Worm (Caenorhabditis elegans) whole organism, young adult: ENCODE results near the gene gakh-1.

ENCODE experiments used
- B0035.1 ChIP-seq: sonication (generic microtip); optimal IDR thresholded peaks from 2 replicates; lab custom pipeline; 2016; ENCODE audit warnings: missing genetic modification characterization, mild to moderate bottlenecking, missing compliant biosample characterization, missing genotype, missing genetic modification reagents
- D2030.7 ChIP-seq: fragments of 200-800 bp; sonication (Bioruptor generic); IDR thresholded peaks from 2 replicates; pipeline ENCODE4 v1.3.6; 2022; ENCODE audit warnings: missing genetic modification reagents, missing genetic modification characterization, missing compliant biosample characterization
- F10E7.11 ChIP-seq: sonication (generic microtip); optimal IDR thresholded peaks from 2 replicates; lab custom pipeline; 2017; ENCODE audit warnings: mild to moderate bottlenecking, missing genetic modification characterization, moderate library complexity, missing compliant biosample characterization
- F22D6.2 ChIP-seq: sonication (generic microtip); optimal IDR thresholded peaks from 2 replicates; lab custom pipeline; 2016; ENCODE audit warnings: mild to moderate bottlenecking, missing genetic modification characterization, missing compliant biosample characterization
- F33H1.4 ChIP-seq: fragments of 200-800 bp; sonication (Bioruptor generic); IDR thresholded peaks from 2 replicates; pipeline ENCODE4 v1.3.6; 2022; ENCODE audit warnings: missing genetic modification reagents, missing genetic modification characterization, missing compliant biosample characterization
- F57C9.4 ChIP-seq: sonication (generic microtip); optimal IDR thresholded peaks from 2 replicates; lab custom pipeline; 2017; ENCODE audit warnings: mild to moderate bottlenecking, missing genetic modification characterization, missing compliant biosample characterization
- K11D2.4 ChIP-seq: fragments of 200-800 bp; sonication (Bioruptor generic); IDR thresholded peaks from 2 replicates; pipeline ENCODE4 v1.3.6; 2022; ENCODE audit warnings: missing genetic modification reagents, missing genetic modification characterization, missing compliant biosample characterization
- T07F8.4 ChIP-seq: sonication (generic microtip); optimal IDR thresholded peaks from 2 replicates; lab custom pipeline; 2016; ENCODE audit warnings: mild to moderate bottlenecking, missing genetic modification characterization, moderate library complexity, missing compliant biosample characterization
- Y56A3A.18 ChIP-seq: fragments of 200-800 bp; sonication (Bioruptor generic); IDR thresholded peaks from 2 replicates; pipeline ENCODE4 v1.3.6; 2022; ENCODE audit warnings: missing genetic modification reagents, missing genetic modification characterization, missing compliant biosample characterization
- ZK185.1 ChIP-seq: sonication (generic microtip); optimal IDR thresholded peaks from 2 replicates; lab custom pipeline; 2016; ENCODE audit warnings: mild to moderate bottlenecking, missing genetic modification characterization, missing compliant biosample characterization; ENCODE audit not compliant: poor library complexity, severe bottlenecking
- aptf-3 ChIP-seq: fragments of 200-800 bp; sonication (Bioruptor generic); IDR thresholded peaks from 2 replicates; pipeline ENCODE4 v1.3.6; 2022; ENCODE audit warnings: missing genetic modification characterization, missing compliant biosample characterization
- athp-1 ChIP-seq: sonication (generic microtip); optimal IDR thresholded peaks from 2 replicates; lab custom pipeline; 2017; ENCODE audit warnings: mild to moderate bottlenecking, missing genetic modification characterization, missing compliant biosample characterization
- bed-1 ChIP-seq: fragments of 200-800 bp; sonication (Bioruptor generic); IDR thresholded peaks from 2 replicates; pipeline ENCODE4 v1.3.6; 2022; ENCODE audit warnings: missing genetic modification reagents, missing genetic modification characterization, missing compliant biosample characterization
- bed-2 ChIP-seq: fragments of 200-800 bp; sonication (Bioruptor generic); IDR thresholded peaks from 2 replicates; pipeline ENCODE4 v1.3.6; 2022; ENCODE audit warnings: missing genetic modification reagents, missing genetic modification characterization, missing compliant biosample characterization
- ccch-3 ChIP-seq: fragments of 200-800 bp; sonication (Bioruptor generic); optimal IDR thresholded peaks from 2 replicates; lab custom pipeline; 2018; ENCODE audit warnings: mild to moderate bottlenecking, missing genetic modification characterization, missing compliant biosample characterization
- cebp-2 ChIP-seq: fragments of 200-800 bp; sonication (Bioruptor generic); IDR thresholded peaks from 2 replicates; pipeline ENCODE4 v1.3.6; 2022; ENCODE audit warnings: missing genetic modification characterization, missing compliant biosample characterization
- ceh-40 ChIP-seq: fragments of 200-800 bp; sonication (Bioruptor generic); IDR thresholded peaks from 2 replicates; pipeline ENCODE4 v1.3.6; 2022; ENCODE audit warnings: missing genetic modification characterization, missing compliant biosample characterization
- ceh-58 ChIP-seq: fragments of 200-800 bp; sonication (Bioruptor generic); IDR thresholded peaks from 2 replicates; pipeline ENCODE4 v1.3.6; 2022; ENCODE audit warnings: missing genetic modification characterization, missing compliant biosample characterization
- dox-1 ChIP-seq: fragments of 200-800 bp; sonication (Bioruptor generic); IDR thresholded peaks from 2 replicates; pipeline ENCODE4 v1.3.6; 2022; ENCODE audit warnings: missing genetic modification reagents, missing genetic modification characterization, missing compliant biosample characterization
- dpl-1 ChIP-seq: fragments of 150-350 bp; optimal IDR thresholded peaks from 2 replicates; lab custom pipeline; 2014; ENCODE audit warnings: missing biosample characterization, missing genetic modification reagents, missing genetic modification characterization
- egl-18 ChIP-seq: fragments of 200-800 bp; sonication (Bioruptor generic); IDR thresholded peaks from 2 replicates; pipeline ENCODE4 v1.3.6; 2022; ENCODE audit warnings: missing genetic modification reagents, missing genetic modification characterization, missing compliant biosample characterization
- egrh-3 ChIP-seq: fragments of 200-800 bp; sonication (Bioruptor generic); IDR thresholded peaks from 2 replicates; pipeline ENCODE4 v1.3.6; 2022; ENCODE audit warnings: missing genetic modification reagents, missing genetic modification characterization, missing compliant biosample characterization
- ekl-4 ChIP-seq: fragments of 200-800 bp; sonication (Bioruptor generic); IDR thresholded peaks from 2 replicates; pipeline ENCODE4 v1.3.6; 2022; ENCODE audit warnings: missing genetic modification reagents, missing genetic modification characterization, missing compliant biosample characterization
- ets-4 ChIP-seq: fragments of 200-800 bp; sonication (Bioruptor generic); optimal IDR thresholded peaks from 2 replicates; lab custom pipeline; 2018; ENCODE audit warnings: mild to moderate bottlenecking, missing genetic modification characterization, missing compliant biosample characterization
- gei-17 ChIP-seq: fragments of 200-800 bp; sonication (Bioruptor generic); optimal IDR thresholded peaks from 2 replicates; lab custom pipeline; 2018; ENCODE audit warnings: mild to moderate bottlenecking, missing genetic modification characterization, missing compliant biosample characterization
- hmg-1.2 ChIP-seq: fragments of 200-800 bp; sonication (Bioruptor generic); IDR thresholded peaks from 2 replicates; pipeline ENCODE4 v1.3.6; 2022; ENCODE audit warnings: missing genetic modification reagents, missing genetic modification characterization, missing compliant biosample characterization
- hmg-20 ChIP-seq: fragments of 200-800 bp; sonication (Bioruptor generic); IDR thresholded peaks from 2 replicates; pipeline ENCODE4 v1.3.6; 2022; ENCODE audit warnings: missing genetic modification reagents, missing genetic modification characterization, missing compliant biosample characterization
- let-607 ChIP-seq, 2 experiments: fragments of 200-800 bp in 1 of 2; sonication (Bioruptor generic) in 1 of 2; sonication (generic microtip) in 1 of 2; optimal IDR thresholded peaks; 2 replicates each; lab custom pipeline; 2016 to 2018; ENCODE audit warnings: mild to moderate bottlenecking in 2 of 2, missing compliant biosample characterization in 2 of 2, missing genetic modification characterization in 2 of 2, moderate library complexity in 2 of 2, missing genotype in 1 of 2
- nfya-1 ChIP-seq: sonication (generic microtip); optimal IDR thresholded peaks from 2 replicates; lab custom pipeline; 2017; ENCODE audit warnings: antibody characterized with exemption, missing compliant biosample characterization, missing genetic modification characterization, borderline replicate concordance; ENCODE audit not compliant: insufficient read depth
- nhr-120 ChIP-seq: fragments of 200-800 bp; sonication (Bioruptor generic); IDR thresholded peaks from 2 replicates; pipeline ENCODE4 v1.3.6; 2022; ENCODE audit warnings: missing genetic modification characterization, missing compliant biosample characterization
- nhr-80 ChIP-seq: sonication (generic microtip); optimal IDR thresholded peaks from 2 replicates; lab custom pipeline; 2016; ENCODE audit warnings: missing genetic modification characterization, missing compliant biosample characterization
- pbrm-1 ChIP-seq: fragments of 200-800 bp; sonication (Bioruptor generic); IDR thresholded peaks from 2 replicates; pipeline ENCODE4 v1.3.6; 2022; ENCODE audit warnings: missing genetic modification reagents, missing genetic modification characterization, missing compliant biosample characterization
- rpc-1 ChIP-seq, 2 experiments: fragments of 150-350 bp in 1 of 2; sonication (generic microtip) in 1 of 2; optimal IDR thresholded peaks; 2 replicates each; lab custom pipeline; 2014 to 2018; ENCODE audit warnings: missing biosample characterization in 1 of 2, missing genetic modification characterization in 1 of 2, missing genetic modification reagents in 1 of 2, missing genotype in 1 of 2
- sdz-38 ChIP-seq: sonication (generic microtip); optimal IDR thresholded peaks from 2 replicates; lab custom pipeline; 2016; ENCODE audit warnings: missing genotype, missing genetic modification characterization, missing compliant biosample characterization
- somi-1 ChIP-seq: fragments of 200-800 bp; sonication (Bioruptor generic); optimal IDR thresholded peaks from 2 replicates; lab custom pipeline; 2018; ENCODE audit warnings: mild to moderate bottlenecking, missing genetic modification characterization, missing compliant biosample characterization
- unc-62 ChIP-seq: fragments of 150-350 bp; optimal IDR thresholded peaks from 2 replicates; lab custom pipeline; 2014; ENCODE audit warnings: missing biosample characterization, missing genetic modification reagents, missing genetic modification characterization
- xnd-1 ChIP-seq: sonication (generic microtip); optimal IDR thresholded peaks from 2 replicates; lab custom pipeline; 2016; ENCODE audit warnings: missing genotype, missing genetic modification reagents, missing genetic modification characterization, missing compliant biosample characterization
- ztf-18 ChIP-seq: sonication (generic microtip); optimal IDR thresholded peaks from 2 replicates; lab custom pipeline; 2016; ENCODE audit warnings: missing genotype, mild to moderate bottlenecking, missing genetic modification characterization, missing compliant biosample characterization
- ztf-22 ChIP-seq: fragments of 200-800 bp; sonication (Bioruptor generic); optimal IDR thresholded peaks from 2 replicates; lab custom pipeline; 2018; ENCODE audit warnings: mild to moderate bottlenecking, missing genetic modification characterization, moderate library complexity, missing compliant biosample characterization
- ztf-6 ChIP-seq: fragments of 200-800 bp; sonication (Bioruptor generic); IDR thresholded peaks from 2 replicates; pipeline ENCODE4 v1.3.6; 2022; ENCODE audit warnings: missing genetic modification reagents, missing genetic modification characterization, missing compliant biosample characterization

The gakh-1 gene

ce11 chrX:5775804-5776252 is 6.5 kb upstream of the gakh-1 start (continued):
- TF ChIP-seq bed-1 (GFP tag; lab: Robert Waterston, UW), result no peak
- TF ChIP-seq rpc-1 (optimal IDR thresholded peaks at IDR 0.05; lab: Kevin White, UChicago), result no peak
- TF ChIP-seq rpc-1 (tag; optimal IDR thresholded peaks at IDR 0.05; lab: Kevin White, UChicago), result no peak
- TF ChIP-seq nfya-1 (tag; lab: Kevin White, UChicago), result no peak
- no peak for TF ChIP-seq ets-4 (GFP tag; lab: Kevin White, UChicago)
- TF ChIP-seq egrh-3, result no peak
- no peak for TF ChIP-seq hmg-20 (GFP tag; lab: Robert Waterston, UW)
- no peak for TF ChIP-seq pbrm-1
- TF ChIP-seq sdz-38 (tag; lab: Kevin White, UChicago), result no peak
- no peak for TF ChIP-seq gei-17 (GFP tag; lab: Kevin White, UChicago)
- TF ChIP-seq bed-2 (GFP tag; lab: Robert Waterston, UW), result no peak
- TF ChIP-seq xnd-1 (tag; lab: Kevin White, UChicago), result no peak
- no peak for TF ChIP-seq F33H1.4
- TF ChIP-seq let-607 (tag; optimal IDR thresholded peaks at IDR 0.05; lab: Kevin White, UChicago), result peak; percentile 49 to 67
- TF ChIP-seq ZK185.1, result no peak
- no peak for TF ChIP-seq unc-62 (GFP tag; lab: Kevin White, UChicago)
- peak; percentile 78; the same call in 1 of the 2 replicates for TF ChIP-seq K11D2.4 (GFP tag; lab: Robert Waterston, UW)
- no peak for TF ChIP-seq cebp-2 (GFP tag; lab: Robert Waterston, UW)
- no peak for TF ChIP-seq ceh-58 (GFP tag; lab: Robert Waterston, UW)
- TF ChIP-seq nhr-120 (GFP tag; lab: Robert Waterston, UW), result no peak
- no peak for TF ChIP-seq ceh-40 (GFP tag; lab: Robert Waterston, UW)
- 0 out of 2 replicates have a peak, but pooled peaks have one; percentile 59 for TF ChIP-seq egl-18 (GFP tag; lab: Robert Waterston, UW)
- no peak for TF ChIP-seq F10E7.11 (tag; lab: Kevin White, UChicago)
- no peak for TF ChIP-seq ztf-22 (GFP tag; lab: Kevin White, UChicago)
- peak; percentile 74; the same call in 1 of the 2 replicates for TF ChIP-seq dox-1
- no peak for TF ChIP-seq ztf-6 (GFP tag; lab: Robert Waterston, UW)
- no peak for TF ChIP-seq ccch-3
- no peak for TF ChIP-seq F22D6.2
- no peak for TF ChIP-seq B0035.1 (tag; lab: Kevin White, UChicago)
- TF ChIP-seq D2030.7 (GFP tag; lab: Robert Waterston, UW), result no peak
- TF ChIP-seq ekl-4 (GFP tag; lab: Robert Waterston, UW), result no peak

ce11 chrX:5780672-5781182 is 1.6 kb upstream of the gakh-1 start, which contains the start of gene sft-4:
TSS of gene sft-4 (minus strand) at chrX:5780722.
- TF ChIP-seq F57C9.4 (tag; lab: Kevin White, UChicago) (no peak), ztf-18 (tag; lab: Kevin White, UChicago) (peak; percentile 32), nhr-80 (tag; lab: Kevin White, UChicago) (peak; percentile 58), hmg-1.2 (peak; percentile 23; the same call in 1 of the 2 replicates), let-607 (tag; optimal IDR thresholded peaks at IDR 0.05; lab: Kevin White, UChicago) (peak; percentile 88 to 91)

- TF ChIP-seq aptf-3, result no peak
- TF ChIP-seq athp-1 (tag; lab: Kevin White, UChicago), result no peak
- no peak for TF ChIP-seq dpl-1 (GFP tag; lab: Kevin White, UChicago)
- TF ChIP-seq nfya-1 (tag; lab: Kevin White, UChicago), result no peak
- no peak for TF ChIP-seq somi-1
- no peak for TF ChIP-seq unc-62 (GFP tag; lab: Kevin White, UChicago)
- no peak for TF ChIP-seq T07F8.4 (tag; lab: Kevin White, UChicago)
- no peak for TF ChIP-seq Y56A3A.18 (GFP tag; lab: Robert Waterston, UW)
Measured at ce11 chrX:5781294-5781693, 1.0 kb upstream of the gakh-1 start.
